Fruit fly (Drosophila melanogaster): ENCODE measurements around the gene tal-2A.
A peak's percentile ranks its signal among the peaks of the same experiment; 100 is the strongest.

The tal-2A gene

dm6 chr3R:13831042-13831441 is 18.1 kb downstream of the tal-2A start (continued):
- peak; percentile 74 for TF ChIP-seq CG8119 (GFP tag; IDR thresholded peaks at IDR 0.05)
- peak; percentile 48; the same call in 1 of the 3 replicates for TF ChIP-seq CG6163 (GFP tag; IDR thresholded peaks at IDR 0.05)
- TF ChIP-seq CG6792 (GFP tag; optimal IDR thresholded peaks at IDR 0.05) = no peak
- peak; percentile 43 for TF ChIP-seq Lpt (GFP tag; optimal IDR thresholded peaks at IDR 0.05)
- TF ChIP-seq CG11294 (GFP tag; IDR thresholded peaks at IDR 0.05) = peak; percentile 19; the same call in 1 of the 2 replicates
- TF ChIP-seq svp (GFP tag) = peak; percentile 71
- TF ChIP-seq Met (GFP tag; optimal IDR thresholded peaks at IDR 0.05) = peak; percentile 10
- TF ChIP-seq Blimp-1 (GFP tag; optimal IDR thresholded peaks at IDR 0.05) = no peak
- TF ChIP-seq Ets96B (tag; optimal IDR thresholded peaks at IDR 0.05) = no peak
- TF ChIP-seq CG6808 (GFP tag; optimal IDR thresholded peaks at IDR 0.05) = no peak
- no peak for TF ChIP-seq Smox (GFP tag; optimal IDR thresholded peaks at IDR 0.05)
- no peak for TF ChIP-seq CG34406 (GFP tag; optimal IDR thresholded peaks at IDR 0.05)
- no peak for TF ChIP-seq fkh (GFP tag; optimal IDR thresholded peaks at IDR 0.05)
- TF ChIP-seq Hr4 (GFP tag; optimal IDR thresholded peaks at IDR 0.05) = peak; percentile 91

- TF ChIP-seq Blimp-1 (GFP tag; optimal IDR thresholded peaks at IDR 0.05) (peak; percentile 99), Sox14 (GFP tag; optimal IDR thresholded peaks at IDR 0.05) (peak; percentile 38), Sox102F (GFP tag; optimal IDR thresholded peaks at IDR 0.05) (peak; percentile 79), CG11902 (GFP tag; optimal IDR thresholded peaks at IDR 0.05) (peak; percentile 11), CG1621 (tag; optimal IDR thresholded peaks at IDR 0.05) (no peak), cyc (GFP tag; optimal IDR thresholded peaks at IDR 0.05) (peak; percentile 30), lz (GFP tag; optimal IDR thresholded peaks at IDR 0.05) (peak; percentile 62), CG6808 (GFP tag; optimal IDR thresholded peaks at IDR 0.05) (peak; percentile 29), Ets96B (tag; optimal IDR thresholded peaks at IDR 0.05) (peak; percentile 54), CG16779 (tag; optimal IDR thresholded peaks at IDR 0.05) (peak; percentile 55), Eip93F (GFP tag; optimal IDR thresholded peaks at IDR 0.05) (peak; percentile 44), CG11762 (GFP tag; optimal IDR thresholded peaks at IDR 0.05; ENCODE audit: insufficient read depth) (peak; percentile 40), esn (GFP tag; optimal IDR thresholded peaks at IDR 0.05) (peak; percentile 79), Eip75B (GFP tag; optimal IDR thresholded peaks at IDR 0.05) (peak; percentile 45), fd85E (GFP tag; optimal IDR thresholded peaks at IDR 0.05) (peak; percentile 2), Met (GFP tag; optimal IDR thresholded peaks at IDR 0.05) (peak; percentile 79), CG6163 (GFP tag; IDR thresholded peaks at IDR 0.05) (peak; percentile 85; the same call in 2 of the 3 replicates), topi (GFP tag; optimal IDR thresholded peaks at IDR 0.05) (peak; percentile 72), Ets21C (GFP tag; optimal IDR thresholded peaks at IDR 0.05) (peak; percentile 41), CG11294 (GFP tag; IDR thresholded peaks at IDR 0.05) (peak; percentile 58; the same call in 1 of the 2 replicates), dsx (GFP tag; optimal IDR thresholded peaks at IDR 0.05; ENCODE audit: poor library complexity, severe bottlenecking) (peak; percentile 63), Sox15 (GFP tag; optimal IDR thresholded peaks at IDR 0.05) (peak; percentile 53), Hr38 (GFP tag; optimal IDR thresholded peaks at IDR 0.05) (no peak), acj6 (GFP tag; optimal IDR thresholded peaks at IDR 0.05) (peak; percentile 69), CG8319 (GFP tag; optimal IDR thresholded peaks at IDR 0.05) (no peak), spab (GFP tag; optimal IDR thresholded peaks at IDR 0.05) (no peak), CG15336 (GFP tag; IDR thresholded peaks at IDR 0.05) (peak; percentile 96), pdm3 (GFP tag; optimal IDR thresholded peaks at IDR 0.05) (peak; percentile 47), CG4318 (GFP tag; optimal IDR thresholded peaks at IDR 0.05) (peak; percentile 52), achi (GFP tag; optimal IDR thresholded peaks at IDR 0.05) (peak; percentile 87), Lpt (GFP tag; optimal IDR thresholded peaks at IDR 0.05) (peak; percentile 33), CG8632 (GFP tag; optimal IDR thresholded peaks at IDR 0.05) (peak; percentile 89), OdsH (GFP tag; optimal IDR thresholded peaks at IDR 0.05) (peak; percentile 79), fd59A (GFP tag; optimal IDR thresholded peaks at IDR 0.05) (no peak), CG9139 (GFP tag; optimal IDR thresholded peaks at IDR 0.05) (peak; percentile 9), net (GFP tag; optimal IDR thresholded peaks at IDR 0.05) (peak; percentile 69), CG7368 (GFP tag; optimal IDR thresholded peaks at IDR 0.05) (no peak), CG6792 (GFP tag; optimal IDR thresholded peaks at IDR 0.05) (peak; percentile 63), CG8119 (GFP tag; IDR thresholded peaks at IDR 0.05) (peak; percentile 97), CG6854 (GFP tag; optimal IDR thresholded peaks at IDR 0.05) (peak; percentile 78), eg (GFP tag; IDR thresholded peaks at IDR 0.05) (peak; percentile 90), fkh (GFP tag; optimal IDR thresholded peaks at IDR 0.05) (no peak), CG10631 (GFP tag; optimal IDR thresholded peaks at IDR 0.05) (peak; percentile 54), Hr4 (GFP tag; optimal IDR thresholded peaks at IDR 0.05) (peak; percentile 73), CG32006 (GFP tag; optimal IDR thresholded peaks at IDR 0.05) (peak; percentile 88)
Measured at dm6 chr3R:13831596-13832119, 18.7 kb downstream of the tal-2A start.
